Worm (Caenorhabditis elegans) whole organism, L4/young adult: ENCODE measurements around the gene H41C03.1.

Experiments used
- W03F9.2 ChIP-seq: fragments of 150-350 bp; optimal IDR thresholded peaks from 2 replicates; lab custom pipeline; 2014; ENCODE audit warnings: missing biosample characterization, missing genetic modification characterization
- him-1 ChIP-seq: sonication (generic microtip); optimal IDR thresholded peaks from 2 replicates; lab custom pipeline; 2016; ENCODE audit warnings: missing genotype, missing genetic modification reagents, missing genetic modification characterization, missing compliant biosample characterization

DNA sequence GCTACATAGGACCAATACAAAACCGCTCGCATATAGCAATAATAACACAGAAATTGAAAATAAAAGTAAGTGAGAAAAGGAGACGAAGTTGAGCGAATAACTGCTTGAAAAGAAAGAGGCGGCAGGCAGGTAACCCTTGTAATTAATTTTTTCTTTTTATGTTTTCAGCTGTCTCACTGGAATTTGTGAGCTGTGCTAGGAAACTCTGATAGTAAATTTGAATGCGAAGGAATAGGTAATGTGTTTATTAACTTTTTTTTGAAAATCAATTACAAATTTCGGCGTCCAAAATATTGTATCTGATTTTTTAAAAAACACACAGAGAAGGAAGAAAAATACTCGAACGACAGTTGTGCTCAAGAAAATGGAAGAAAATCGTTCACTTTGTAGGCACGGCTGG lies 2.2 kb upstream of the H41C03.1 start, which contains the start of gene H41C03.2:
- TF ChIP-seq him-1 (tag; lab: Kevin White, UChicago) = no peak
- TF ChIP-seq W03F9.2 (tag; lab: Kevin White, UChicago) = no peak
